Worm (Caenorhabditis elegans) whole organism, late embryonic: ENCODE measurements around the gene C02H6.1.

Experiments
- C08G9.2 ChIP-seq: sonication (generic microtip); optimal IDR thresholded peaks from 2 replicates; lab custom pipeline; 2016; ENCODE audit warnings: mild to moderate bottlenecking, missing genetic modification characterization, moderate library complexity, missing compliant biosample characterization
- F13H6.1 ChIP-seq: sonication (generic microtip); optimal IDR thresholded peaks from 2 replicates; lab custom pipeline; 2016; ENCODE audit warnings: missing genetic modification characterization, missing compliant biosample characterization
- K02D7.2 ChIP-seq: sonication (generic microtip); optimal IDR thresholded peaks from 2 replicates; lab custom pipeline; 2017; ENCODE audit warnings: mild to moderate bottlenecking, missing genetic modification characterization, missing compliant biosample characterization
- K09A11.1 ChIP-seq: sonication (generic microtip); optimal IDR thresholded peaks from 2 replicates; lab custom pipeline; 2017; ENCODE audit warnings: antibody characterized with exemption, mild to moderate bottlenecking, missing genetic modification characterization, missing compliant biosample characterization; ENCODE audit not compliant: insufficient read depth
- ahr-1 ChIP-seq: sonication (generic microtip); optimal IDR thresholded peaks from 2 replicates; lab custom pipeline; 2016; ENCODE audit warnings: missing genetic modification characterization, missing compliant biosample characterization
- ama-1 ChIP-seq: fragments of 150-350 bp; optimal IDR thresholded peaks from 2 replicates; lab custom pipeline; 2014
- ceh-18 ChIP-seq: sonication (generic microtip); optimal IDR thresholded peaks from 2 replicates; lab custom pipeline; 2016; ENCODE audit warnings: missing genetic modification characterization, missing compliant biosample characterization
- ceh-19 ChIP-seq: fragments of 200-800 bp; sonication (Bioruptor generic); optimal IDR thresholded peaks from 2 replicates; lab custom pipeline; 2018; ENCODE audit warnings: mild to moderate bottlenecking, missing genetic modification characterization, missing compliant biosample characterization
- ceh-22 ChIP-seq: sonication (generic microtip); optimal IDR thresholded peaks from 2 replicates; lab custom pipeline; 2017; ENCODE audit warnings: missing biosample characterization, missing genetic modification characterization
- ceh-24 ChIP-seq: sonication (generic microtip); optimal IDR thresholded peaks from 2 replicates; lab custom pipeline; 2016; ENCODE audit warnings: mild to moderate bottlenecking, missing genetic modification characterization, missing compliant biosample characterization
- ceh-31 ChIP-seq: sonication (generic microtip); optimal IDR thresholded peaks from 2 replicates; lab custom pipeline; 2016; ENCODE audit warnings: missing genetic modification characterization, missing compliant biosample characterization
- ceh-34 ChIP-seq: sonication (generic microtip); optimal IDR thresholded peaks from 2 replicates; lab custom pipeline; 2016; ENCODE audit warnings: mild to moderate bottlenecking, missing genetic modification characterization, missing compliant biosample characterization
- ceh-45 ChIP-seq: fragments of 200-800 bp; sonication (Bioruptor generic); IDR thresholded peaks from 2 replicates; pipeline ENCODE4 v1.3.6; 2022; ENCODE audit warnings: missing genetic modification reagents, missing genetic modification characterization, missing compliant biosample characterization
- ceh-48 ChIP-seq: sonication (generic microtip); optimal IDR thresholded peaks from 2 replicates; lab custom pipeline; 2016; ENCODE audit warnings: missing genetic modification characterization, inconsistent platforms, missing compliant biosample characterization
- ceh-6 ChIP-seq: fragments of 200-800 bp; sonication (Bioruptor generic); optimal IDR thresholded peaks from 2 replicates; lab custom pipeline; 2018; ENCODE audit warnings: mild to moderate bottlenecking, missing genetic modification characterization, missing compliant biosample characterization
- dve-1 ChIP-seq: sonication (generic microtip); optimal IDR thresholded peaks from 2 replicates; lab custom pipeline; 2017; ENCODE audit warnings: antibody characterized with exemption, mild to moderate bottlenecking, missing genetic modification characterization, missing compliant biosample characterization
- elt-2 ChIP-seq: sonication (generic microtip); optimal IDR thresholded peaks from 2 replicates; lab custom pipeline; 2016; ENCODE audit warnings: missing genetic modification reagents, missing genetic modification characterization, missing compliant biosample characterization
- ets-4 ChIP-seq: sonication (generic microtip); optimal IDR thresholded peaks from 2 replicates; lab custom pipeline; 2016; ENCODE audit warnings: missing genetic modification characterization, missing compliant biosample characterization
- fax-1 ChIP-seq: sonication (generic microtip); optimal IDR thresholded peaks from 2 replicates; lab custom pipeline; 2016; ENCODE audit warnings: missing genotype, missing genetic modification characterization, missing compliant biosample characterization
- fkh-10 ChIP-seq: fragments of 150-350 bp; optimal IDR thresholded peaks from 2 replicates; lab custom pipeline; 2014; ENCODE audit warnings: missing biosample characterization, missing genetic modification reagents, missing genetic modification characterization
- fkh-6 ChIP-seq: sonication (generic microtip); optimal IDR thresholded peaks from 2 replicates; lab custom pipeline; 2016; ENCODE audit warnings: missing genetic modification characterization, missing compliant biosample characterization
- hlh-15 ChIP-seq: sonication (generic microtip); optimal IDR thresholded peaks from 2 replicates; lab custom pipeline; 2016; ENCODE audit warnings: missing genetic modification characterization, missing compliant biosample characterization
- hlh-6 ChIP-seq: sonication (generic microtip); optimal IDR thresholded peaks from 2 replicates; lab custom pipeline; 2016; ENCODE audit warnings: missing genotype, missing genetic modification characterization, missing compliant biosample characterization
- lin-11 ChIP-seq: fragments of 200-800 bp; sonication (Bioruptor generic); optimal IDR thresholded peaks from 2 replicates; lab custom pipeline; 2018; ENCODE audit warnings: mild to moderate bottlenecking, missing genetic modification characterization, missing compliant biosample characterization
- mec-3 ChIP-seq: sonication (generic microtip); optimal IDR thresholded peaks from 2 replicates; lab custom pipeline; 2016; ENCODE audit warnings: borderline replicate concordance, missing genetic modification characterization, missing compliant biosample characterization
- nfya-1 ChIP-seq: sonication (generic microtip); optimal IDR thresholded peaks from 2 replicates; lab custom pipeline; 2017; ENCODE audit warnings: missing genetic modification characterization, mild to moderate bottlenecking, missing compliant biosample characterization, antibody characterized with exemption, moderate library complexity
- nhr-232 ChIP-seq: sonication (generic microtip); optimal IDR thresholded peaks from 2 replicates; lab custom pipeline; 2016; ENCODE audit warnings: missing genetic modification characterization, missing compliant biosample characterization
- odd-2 ChIP-seq: sonication (generic microtip); optimal IDR thresholded peaks from 2 replicates; lab custom pipeline; 2017; ENCODE audit warnings: antibody characterized with exemption, mild to moderate bottlenecking, missing genetic modification characterization, missing compliant biosample characterization
- pag-3 ChIP-seq: sonication (generic microtip); optimal IDR thresholded peaks from 2 replicates; lab custom pipeline; 2016; ENCODE audit warnings: missing compliant biosample characterization, missing genetic modification characterization, borderline replicate concordance
- pax-1 ChIP-seq: fragments of 150-350 bp; optimal IDR thresholded peaks from 2 replicates; lab custom pipeline; 2014; ENCODE audit warnings: missing biosample characterization, missing genetic modification characterization
- pha-4 ChIP-seq: fragments of 150-350 bp; optimal IDR thresholded peaks from 2 replicates; lab custom pipeline; 2018; ENCODE audit warnings: missing biosample characterization, missing genetic modification reagents, missing genetic modification characterization
- sox-2 ChIP-seq: fragments of 200-800 bp; sonication (Bioruptor generic); IDR thresholded peaks from 2 replicates; pipeline ENCODE4 v1.3.6; 2022; ENCODE audit warnings: missing genetic modification reagents, missing genetic modification characterization, missing compliant biosample characterization
- sox-4 ChIP-seq: sonication (generic microtip); optimal IDR thresholded peaks from 2 replicates; lab custom pipeline; 2017; ENCODE audit warnings: mild to moderate bottlenecking, missing genetic modification characterization, inconsistent platforms, missing compliant biosample characterization
- unc-86 ChIP-seq: sonication (generic microtip); optimal IDR thresholded peaks from 2 replicates; lab custom pipeline; 2016; ENCODE audit warnings: missing genetic modification characterization, missing compliant biosample characterization
- zip-5 ChIP-seq: sonication (generic microtip); optimal IDR thresholded peaks from 2 replicates; lab custom pipeline; 2016; ENCODE audit warnings: missing genetic modification characterization, missing compliant biosample characterization
- ztf-16 ChIP-seq: sonication (generic microtip); optimal IDR thresholded peaks from 2 replicates; lab custom pipeline; 2017; ENCODE audit warnings: missing genetic modification characterization, missing compliant biosample characterization

Gene C02H6.1

DNA sequence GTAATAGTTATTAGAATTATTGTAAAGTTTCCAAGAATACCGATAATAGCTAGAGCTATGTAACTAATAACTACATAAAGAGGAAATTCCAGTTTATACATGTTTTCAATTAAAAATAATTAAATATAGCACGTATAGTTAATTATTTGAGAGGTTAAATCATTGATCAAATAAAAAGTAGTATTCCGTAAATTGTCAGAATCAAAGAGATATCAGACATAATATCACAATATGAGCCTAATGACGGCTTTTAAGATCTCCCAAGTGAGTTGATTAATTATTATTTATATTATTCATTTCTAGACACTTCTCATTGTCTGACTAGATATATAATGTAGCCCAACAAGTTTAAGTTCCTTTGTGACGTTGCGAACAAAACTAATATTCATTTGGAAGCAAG lies 10.3 kb downstream of the C02H6.1 start, which contains the start of gene srsx-24:
TSS of gene srsx-24 (minus strand) at position 101 of the 400 bp plus-strand sequence.
- no peak for TF ChIP-seq ets-4 (tag; lab: Kevin White, UChicago)
- no peak for TF ChIP-seq K02D7.2 (tag; lab: Kevin White, UChicago)
- TF ChIP-seq elt-2, result no peak
- TF ChIP-seq ceh-31 (tag; lab: Kevin White, UChicago), result no peak
- no peak for TF ChIP-seq F13H6.1 (tag; lab: Kevin White, UChicago)
- no peak for TF ChIP-seq zip-5
- TF ChIP-seq fax-1 (tag; lab: Kevin White, UChicago), result no peak
- no peak for TF ChIP-seq unc-86 (tag; lab: Kevin White, UChicago)

DNA sequence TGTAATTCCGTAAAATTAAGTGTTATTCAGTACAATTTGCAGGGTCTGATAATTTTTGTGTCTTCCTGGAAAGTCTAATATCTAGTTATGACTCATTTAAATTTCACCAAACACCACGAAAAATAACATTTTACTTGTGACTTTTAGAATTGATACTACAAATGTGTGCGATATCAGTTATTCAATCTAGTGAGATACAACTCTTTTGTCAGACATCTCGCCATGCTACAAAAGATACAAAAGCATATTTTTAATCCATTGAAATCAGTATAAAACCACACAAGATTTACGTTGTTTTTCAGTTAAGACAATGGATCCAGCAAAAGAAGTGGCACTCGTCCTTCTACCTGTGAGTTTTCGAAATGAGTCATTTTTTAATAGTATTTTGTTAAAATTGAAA lies 15.6 kb downstream of the C02H6.1 start, which contains the start of gene srx-56:
TSS of gene srx-56 (plus strand) at position 301 of the 400 bp plus-strand sequence.
- no peak for TF ChIP-seq nfya-1 (tag; lab: Kevin White, UChicago)
- no peak for TF ChIP-seq sox-2
- TF ChIP-seq K09A11.1 (tag; lab: Kevin White, UChicago), result no peak
- no peak for TF ChIP-seq fkh-6 (tag; lab: Kevin White, UChicago)
- no peak for TF ChIP-seq nhr-232 (tag; lab: Kevin White, UChicago)
- no peak for TF ChIP-seq ceh-18
- TF ChIP-seq C08G9.2 (tag; lab: Kevin White, UChicago), result no peak
- no peak for TF ChIP-seq ceh-34
- TF ChIP-seq dve-1 (tag; lab: Kevin White, UChicago), result no peak
- no peak for TF ChIP-seq mec-3
- TF ChIP-seq pax-1 (tag; lab: Kevin White, UChicago), result no peak
- no peak for TF ChIP-seq ama-1
- TF ChIP-seq unc-86 (tag; lab: Kevin White, UChicago), result no peak
- no peak for TF ChIP-seq ceh-6 (GFP tag; lab: Kevin White, UChicago)
- TF ChIP-seq ceh-24 (tag; lab: Kevin White, UChicago), result no peak
- no peak for TF ChIP-seq ahr-1 (tag; lab: Kevin White, UChicago)
- TF ChIP-seq hlh-6 (tag; lab: Kevin White, UChicago), result no peak

DNA sequence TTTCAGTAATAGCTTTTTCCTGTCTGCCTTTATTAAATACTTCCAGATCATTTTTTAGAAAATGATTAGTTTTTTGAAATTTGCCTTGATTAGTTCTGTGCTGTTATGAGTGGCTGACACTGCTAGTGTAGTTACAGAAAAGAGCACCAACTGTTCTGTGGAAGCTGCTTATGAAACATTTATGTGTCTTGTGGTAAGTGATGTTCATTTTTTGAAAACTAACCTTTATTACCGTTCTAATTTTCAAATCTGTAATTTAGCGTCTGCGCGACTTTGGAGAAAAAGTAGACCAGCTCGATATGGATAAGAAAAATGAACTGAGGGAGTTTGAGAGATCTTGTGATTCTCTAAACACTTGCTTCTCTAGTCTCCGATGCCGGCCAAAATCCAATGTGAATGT lies 20.1 kb downstream of the C02H6.1 start, which contains the start of gene srj-14:
TSS of gene srj-14 (plus strand) at position 131 of the 400 bp plus-strand sequence.
- TF ChIP-seq ztf-16 (tag; lab: Kevin White, UChicago) (no peak), hlh-15 (tag; lab: Kevin White, UChicago) (no peak), ceh-48 (tag; lab: Kevin White, UChicago) (no peak), ceh-31 (tag; lab: Kevin White, UChicago) (no peak), odd-2 (tag; lab: Kevin White, UChicago) (no peak), fkh-6 (tag; lab: Kevin White, UChicago) (no peak), ceh-22 (tag; lab: Kevin White, UChicago) (no peak), ceh-19 (GFP tag; lab: Kevin White, UChicago) (no peak), ceh-45 (GFP tag; lab: Robert Waterston, UW) (no peak), zip-5 (no peak), sox-4 (no peak)

ce11 chrV:7364951-7365350 lies 24.7 kb downstream of the C02H6.1 start, which contains the start of gene exc-13:
exc-13 (plus strand) TSS chrV:7365251.
- TF ChIP-seq fkh-10 (no peak), pag-3 (tag; lab: Kevin White, UChicago) (no peak), pha-4 (tag; lab: Kevin White, UChicago) (no peak), ama-1 (no peak), lin-11 (no peak), ahr-1 (tag; lab: Kevin White, UChicago) (no peak)
- TF ChIP-seq, all 69 proteins: peak for 0
